Worm (Caenorhabditis elegans) whole organism, dauer: ENCODE results near the gene F15G9.2.

Experiments used
- unc-62 ChIP-seq: sonication (generic microtip); optimal IDR thresholded peaks from 2 replicates; lab custom pipeline; 2017; ENCODE audit warnings: missing biosample characterization, missing genetic modification reagents, missing genetic modification characterization

Gene F15G9.2

ce11 chrX:9713613-9714012 lies at the start of gene F15G9.2:
TSS of gene F15G9.2 (minus strand) at chrX:9713713.
- no peak for TF ChIP-seq unc-62 (GFP tag; lab: Kevin White, UChicago)

ce11 chrX:9761266-9761665 lies 47.8 kb upstream of the F15G9.2 start, which contains the start of gene T09B9.3:
TSS of gene T09B9.3 (minus strand) at chrX:9761366.
- no peak for TF ChIP-seq unc-62 (GFP tag; lab: Kevin White, UChicago)

- TF ChIP-seq unc-62 (GFP tag; lab: Kevin White, UChicago) = no peak
Observed at ce11 chrX:9756971-9757370, 43.5 kb upstream of the F15G9.2 start, which contains the start of gene T09B9.1. TSS of gene T09B9.1 (plus strand) at chrX:9757271.

- no peak for TF ChIP-seq unc-62 (GFP tag; lab: Kevin White, UChicago)
Observed at ce11 chrX:9754537-9754936, 41.0 kb upstream of the F15G9.2 start.

DNA sequence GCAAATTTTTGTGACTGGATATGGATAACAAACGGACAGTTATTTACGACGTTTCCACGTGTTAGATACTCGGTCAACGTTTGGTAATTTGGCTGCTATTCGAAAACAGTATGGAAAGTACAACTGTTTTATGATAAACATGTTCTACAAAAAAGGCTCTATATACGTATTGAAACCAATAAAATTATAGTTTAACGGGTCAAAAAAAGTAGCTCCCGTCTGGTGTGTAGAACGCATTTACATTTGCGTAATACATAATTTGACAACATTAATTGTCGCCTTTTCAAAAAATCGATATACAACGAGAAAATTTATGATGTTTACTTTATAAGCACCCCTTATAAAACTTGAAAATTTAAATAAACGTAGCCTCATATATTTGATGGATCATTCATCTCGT lies 28.5 kb upstream of the F15G9.2 start:
- TF ChIP-seq unc-62 (GFP tag; lab: Kevin White, UChicago) = no peak

- TF ChIP-seq unc-62 (GFP tag; lab: Kevin White, UChicago) = no peak
Observed at ce11 chrX:9737730-9738129, 24.2 kb upstream of the F15G9.2 start, which contains the start of gene F15G9.5. TSS of gene F15G9.5 (minus strand) at chrX:9737888.

- TF ChIP-seq unc-62 (GFP tag; lab: Kevin White, UChicago) = no peak
Observed at ce11 chrX:9735479-9735878, 22.0 kb upstream of the F15G9.2 start.

- no peak for TF ChIP-seq unc-62 (GFP tag; lab: Kevin White, UChicago)
Observed at ce11 chrX:9719070-9719469, 5.6 kb upstream of the F15G9.2 start.

ce11 chrX:9717265-9717664 lies 3.8 kb upstream of the F15G9.2 start, which contains the start of gene him-4:
TSS of gene him-4 (plus strand) at chrX:9717565.
- no peak for TF ChIP-seq unc-62 (GFP tag; lab: Kevin White, UChicago)

- TF ChIP-seq unc-62 (GFP tag; lab: Kevin White, UChicago) = no peak
Observed at ce11 chrX:9709462-9709861, 4.1 kb downstream of the F15G9.2 start, which contains the start of gene F15G9.6. TSS of gene F15G9.6 (plus strand) at chrX:9709762.

- TF ChIP-seq unc-62 (GFP tag; lab: Kevin White, UChicago) = no peak
Observed at ce11 chrX:9706084-9706483, 7.4 kb downstream of the F15G9.2 start, which contains the start of gene F15G9.1. TSS of gene F15G9.1 (plus strand) at chrX:9706384.

- TF ChIP-seq unc-62 (GFP tag; lab: Kevin White, UChicago) = no peak
Observed at ce11 chrX:9705257-9706035, 8.1 kb downstream of the F15G9.2 start.

- TF ChIP-seq unc-62 (GFP tag; lab: Kevin White, UChicago) = no peak
Observed at ce11 chrX:9702790-9703189, 10.7 kb downstream of the F15G9.2 start.

- no peak for TF ChIP-seq unc-62 (GFP tag; lab: Kevin White, UChicago)
Observed at ce11 chrX:9698359-9698758, 15.2 kb downstream of the F15G9.2 start, which contains the start of gene dyf-7. TSS of gene dyf-7 (plus strand) at chrX:9698659.

DNA sequence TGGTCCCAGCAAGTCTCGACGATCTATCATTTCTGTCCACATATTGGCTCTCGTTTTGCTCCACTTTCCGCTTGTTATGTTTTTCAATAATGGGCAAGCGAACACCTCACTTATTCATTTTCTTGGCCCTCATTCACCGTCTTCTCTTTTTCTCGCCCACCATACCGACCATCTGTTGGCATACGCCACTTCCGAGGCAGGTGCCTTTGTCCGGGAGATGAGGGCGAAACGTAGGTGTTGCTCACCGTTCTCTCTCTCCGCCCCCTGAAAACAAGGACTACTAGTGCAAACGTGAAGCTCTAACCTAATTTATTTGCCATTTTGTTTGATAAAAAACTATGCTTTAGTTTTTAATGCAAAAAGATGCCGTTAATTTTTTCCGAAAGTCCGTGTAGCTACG lies 15.9 kb downstream of the F15G9.2 start:
- no peak for TF ChIP-seq unc-62 (GFP tag; lab: Kevin White, UChicago)

ce11 chrX:9690445-9690844 lies 23.1 kb downstream of the F15G9.2 start, which contains the start of gene npr-18:
TSS of gene npr-18 (plus strand) at chrX:9690745.
- TF ChIP-seq unc-62 (GFP tag; lab: Kevin White, UChicago) = no peak

DNA sequence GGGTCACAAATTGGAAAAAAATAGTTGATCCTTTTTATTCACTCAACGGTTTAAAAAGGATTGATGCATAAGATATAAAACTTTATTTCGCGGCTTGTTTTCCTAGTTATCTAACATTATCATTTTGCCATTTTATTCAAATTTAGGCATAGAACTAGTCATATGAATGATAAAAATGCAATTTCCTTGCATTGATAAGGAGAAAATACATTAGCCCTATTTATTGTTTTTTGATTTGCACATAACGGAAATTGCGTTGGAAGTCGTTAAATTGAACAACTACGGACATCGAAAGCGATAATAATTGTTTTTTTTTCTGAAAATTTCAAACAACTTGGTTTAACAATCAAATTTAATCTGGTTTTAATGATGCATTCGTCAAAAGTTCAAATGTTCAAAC lies 26.2 kb downstream of the F15G9.2 start:
- no peak for TF ChIP-seq unc-62 (GFP tag; lab: Kevin White, UChicago)
